Worm (Caenorhabditis elegans) whole organism, young adult: ENCODE data around the gene clec-127.
A peak's percentile ranks its signal among the peaks of the same experiment; 100 is the strongest.

Experiments
- B0261.1 ChIP-seq: sonication (generic microtip); optimal IDR thresholded peaks from 2 replicates; lab custom pipeline; 2016; ENCODE audit warnings: mild to moderate bottlenecking, missing genetic modification characterization, moderate library complexity, missing compliant biosample characterization
- C06A6.2 ChIP-seq: fragments of 200-800 bp; sonication (Bioruptor generic); conservative IDR thresholded peaks from 2 replicates; pipeline ENCODE4 v1.3.6; 2022; ENCODE audit warnings: missing genetic modification characterization, missing compliant biosample characterization
- F10E7.11 ChIP-seq: sonication (generic microtip); optimal IDR thresholded peaks from 2 replicates; lab custom pipeline; 2017; ENCODE audit warnings: mild to moderate bottlenecking, missing genetic modification characterization, moderate library complexity, missing compliant biosample characterization
- F23B12.7 ChIP-seq: sonication (generic microtip); optimal IDR thresholded peaks from 2 replicates; lab custom pipeline; 2017; ENCODE audit warnings: missing genetic modification characterization, mild to moderate bottlenecking, missing compliant biosample characterization, antibody characterized with exemption, moderate library complexity; ENCODE audit not compliant: insufficient read depth
- F37B4.10 ChIP-seq: fragments of 200-800 bp; sonication (Bioruptor generic); IDR thresholded peaks from 2 replicates; pipeline ENCODE4 v1.3.6; 2022; ENCODE audit warnings: missing genetic modification characterization, missing compliant biosample characterization
- F39B2.1 ChIP-seq: fragments of 200-800 bp; sonication (Bioruptor generic); IDR thresholded peaks from 2 replicates; pipeline ENCODE4 v1.3.6; 2022; ENCODE audit warnings: missing genetic modification reagents, missing genetic modification characterization, missing compliant biosample characterization
- F57A8.1 ChIP-seq: fragments of 200-800 bp; sonication (Bioruptor generic); optimal IDR thresholded peaks from 2 replicates; lab custom pipeline; 2018; ENCODE audit warnings: mild to moderate bottlenecking, missing genetic modification characterization, moderate library complexity, missing compliant biosample characterization
- F57C9.4 ChIP-seq: sonication (generic microtip); optimal IDR thresholded peaks from 2 replicates; lab custom pipeline; 2017; ENCODE audit warnings: mild to moderate bottlenecking, missing genetic modification characterization, missing compliant biosample characterization
- K11D2.4 ChIP-seq: fragments of 200-800 bp; sonication (Bioruptor generic); IDR thresholded peaks from 2 replicates; pipeline ENCODE4 v1.3.6; 2022; ENCODE audit warnings: missing genetic modification reagents, missing genetic modification characterization, missing compliant biosample characterization
- T07F8.4 ChIP-seq: sonication (generic microtip); optimal IDR thresholded peaks from 2 replicates; lab custom pipeline; 2016; ENCODE audit warnings: mild to moderate bottlenecking, missing genetic modification characterization, moderate library complexity, missing compliant biosample characterization
- Y53G8AR.9 ChIP-seq: fragments of 200-800 bp; sonication (Bioruptor generic); conservative IDR thresholded peaks from 2 replicates; pipeline ENCODE4 v1.3.6; 2022; ENCODE audit warnings: missing genetic modification reagents, missing genetic modification characterization, missing compliant biosample characterization
- Y56A3A.18 ChIP-seq: fragments of 200-800 bp; sonication (Bioruptor generic); IDR thresholded peaks from 2 replicates; pipeline ENCODE4 v1.3.6; 2022; ENCODE audit warnings: missing genetic modification reagents, missing genetic modification characterization, missing compliant biosample characterization
- ZK185.1 ChIP-seq: sonication (generic microtip); optimal IDR thresholded peaks from 2 replicates; lab custom pipeline; 2016; ENCODE audit warnings: mild to moderate bottlenecking, missing genetic modification characterization, missing compliant biosample characterization; ENCODE audit not compliant: poor library complexity, severe bottlenecking
- atf-7 ChIP-seq: sonication (generic microtip); optimal IDR thresholded peaks from 2 replicates; lab custom pipeline; 2017; ENCODE audit warnings: mild to moderate bottlenecking, missing genetic modification characterization, missing compliant biosample characterization
- attf-6 ChIP-seq: fragments of 200-800 bp; sonication (Bioruptor generic); IDR thresholded peaks from 2 replicates; pipeline ENCODE4 v1.3.6; 2022; ENCODE audit warnings: missing genetic modification reagents, missing genetic modification characterization, missing compliant biosample characterization
- cebp-1 ChIP-seq, 2 experiments: fragments of 200-800 bp in 1 of 2; sonication (Bioruptor generic) in 1 of 2; sonication (generic microtip) in 1 of 2; IDR thresholded peaks in 1 of 2; optimal IDR thresholded peaks in 1 of 2; 2 replicates each; pipeline versions ENCODE4 v1.3.6 to Lab custom; 2017 to 2022; ENCODE audit warnings: missing compliant biosample characterization in 2 of 2, missing genetic modification characterization in 2 of 2, mild to moderate bottlenecking in 1 of 2, missing genetic modification reagents in 1 of 2, moderate library complexity in 1 of 2
- cebp-2 ChIP-seq: fragments of 200-800 bp; sonication (Bioruptor generic); IDR thresholded peaks from 2 replicates; pipeline ENCODE4 v1.3.6; 2022; ENCODE audit warnings: missing genetic modification characterization, missing compliant biosample characterization
- ceh-100 ChIP-seq: fragments of 200-800 bp; sonication (Bioruptor generic); IDR thresholded peaks from 2 replicates; pipeline ENCODE4 v1.3.6; 2022; ENCODE audit warnings: missing genetic modification reagents, missing genetic modification characterization, missing compliant biosample characterization
- ceh-91 ChIP-seq: fragments of 200-800 bp; sonication (Bioruptor generic); IDR thresholded peaks from 2 replicates; pipeline ENCODE4 v1.3.6; 2022; ENCODE audit warnings: missing genetic modification reagents, missing genetic modification characterization, missing compliant biosample characterization
- die-1 ChIP-seq: sonication (generic microtip); optimal IDR thresholded peaks from 2 replicates; lab custom pipeline; 2016; ENCODE audit warnings: missing genotype, mild to moderate bottlenecking, missing genetic modification characterization, missing compliant biosample characterization
- dox-1 ChIP-seq: fragments of 200-800 bp; sonication (Bioruptor generic); IDR thresholded peaks from 2 replicates; pipeline ENCODE4 v1.3.6; 2022; ENCODE audit warnings: missing genetic modification reagents, missing genetic modification characterization, missing compliant biosample characterization
- dpl-1 ChIP-seq: fragments of 150-350 bp; optimal IDR thresholded peaks from 2 replicates; lab custom pipeline; 2014; ENCODE audit warnings: missing biosample characterization, missing genetic modification reagents, missing genetic modification characterization
- ekl-4 ChIP-seq: fragments of 200-800 bp; sonication (Bioruptor generic); IDR thresholded peaks from 2 replicates; pipeline ENCODE4 v1.3.6; 2022; ENCODE audit warnings: missing genetic modification reagents, missing genetic modification characterization, missing compliant biosample characterization
- ets-4 ChIP-seq: fragments of 200-800 bp; sonication (Bioruptor generic); optimal IDR thresholded peaks from 2 replicates; lab custom pipeline; 2018; ENCODE audit warnings: mild to moderate bottlenecking, missing genetic modification characterization, missing compliant biosample characterization
- fkh-3 ChIP-seq: sonication (generic microtip); optimal IDR thresholded peaks from 2 replicates; lab custom pipeline; 2016; ENCODE audit warnings: mild to moderate bottlenecking, missing genetic modification characterization, missing compliant biosample characterization
- gei-17 ChIP-seq: fragments of 200-800 bp; sonication (Bioruptor generic); optimal IDR thresholded peaks from 2 replicates; lab custom pipeline; 2018; ENCODE audit warnings: mild to moderate bottlenecking, missing genetic modification characterization, missing compliant biosample characterization
- hmg-1.2 ChIP-seq: fragments of 200-800 bp; sonication (Bioruptor generic); IDR thresholded peaks from 2 replicates; pipeline ENCODE4 v1.3.6; 2022; ENCODE audit warnings: missing genetic modification reagents, missing genetic modification characterization, missing compliant biosample characterization
- lag-1 ChIP-seq: fragments of 200-800 bp; sonication (Bioruptor generic); IDR thresholded peaks from 2 replicates; pipeline ENCODE4 v1.3.6; 2022; ENCODE audit warnings: missing genetic modification reagents, missing genetic modification characterization, missing compliant biosample characterization
- lin-40 ChIP-seq: sonication (generic microtip); optimal IDR thresholded peaks from 2 replicates; lab custom pipeline; 2016; ENCODE audit warnings: missing genetic modification characterization, mild to moderate bottlenecking, missing compliant biosample characterization, missing genotype, missing genetic modification reagents
- madf-10 ChIP-seq: sonication (generic microtip); optimal IDR thresholded peaks from 2 replicates; lab custom pipeline; 2016; ENCODE audit warnings: mild to moderate bottlenecking, missing genetic modification characterization, missing compliant biosample characterization
- madf-8 ChIP-seq: fragments of 200-800 bp; sonication (Bioruptor generic); conservative IDR thresholded peaks from 2 replicates; pipeline ENCODE4 v1.3.6; 2022; ENCODE audit warnings: missing genetic modification reagents, missing genetic modification characterization, missing compliant biosample characterization
- mes-4 ChIP-seq: sonication (generic microtip); optimal IDR thresholded peaks from 2 replicates; lab custom pipeline; 2016; ENCODE audit warnings: missing genotype, missing genetic modification characterization, missing compliant biosample characterization
- nhr-120 ChIP-seq: fragments of 200-800 bp; sonication (Bioruptor generic); IDR thresholded peaks from 2 replicates; pipeline ENCODE4 v1.3.6; 2022; ENCODE audit warnings: missing genetic modification characterization, missing compliant biosample characterization
- nhr-179 ChIP-seq: sonication (generic microtip); optimal IDR thresholded peaks from 2 replicates; lab custom pipeline; 2016; ENCODE audit warnings: mild to moderate bottlenecking, missing genetic modification characterization, missing compliant biosample characterization
- nhr-80 ChIP-seq: sonication (generic microtip); optimal IDR thresholded peaks from 2 replicates; lab custom pipeline; 2016; ENCODE audit warnings: missing genetic modification characterization, missing compliant biosample characterization
- pbrm-1 ChIP-seq: fragments of 200-800 bp; sonication (Bioruptor generic); IDR thresholded peaks from 2 replicates; pipeline ENCODE4 v1.3.6; 2022; ENCODE audit warnings: missing genetic modification reagents, missing genetic modification characterization, missing compliant biosample characterization
- pha-4 ChIP-seq: fragments of 150-350 bp; sonication (generic microtip); optimal IDR thresholded peaks from 2 replicates; lab custom pipeline; 2014; ENCODE audit warnings: missing biosample characterization, missing genetic modification reagents, missing genetic modification characterization
- snpc-1.3 ChIP-seq: sonication (generic microtip); optimal IDR thresholded peaks from 2 replicates; lab custom pipeline; 2017; ENCODE audit warnings: missing genetic modification characterization, mild to moderate bottlenecking, missing compliant biosample characterization, antibody characterized with exemption, moderate library complexity, missing genotype, missing genetic modification reagents; ENCODE audit not compliant: insufficient read depth
- sptf-2 ChIP-seq: fragments of 200-800 bp; sonication (Bioruptor generic); optimal IDR thresholded peaks from 2 replicates; lab custom pipeline; 2018; ENCODE audit warnings: mild to moderate bottlenecking, missing genetic modification characterization, missing compliant biosample characterization
- tbp1 ChIP-seq: fragments of 200-800 bp; sonication (Bioruptor generic); optimal IDR thresholded peaks from 2 replicates; lab custom pipeline; 2018; ENCODE audit warnings: mild to moderate bottlenecking, missing genetic modification characterization, missing compliant biosample characterization
- unc-62 ChIP-seq: fragments of 150-350 bp; optimal IDR thresholded peaks from 2 replicates; lab custom pipeline; 2014; ENCODE audit warnings: missing biosample characterization, missing genetic modification reagents, missing genetic modification characterization
- zfh-2 ChIP-seq: fragments of 200-800 bp; sonication (Bioruptor generic); conservative IDR thresholded peaks from 2 replicates; pipeline ENCODE4 v1.3.6; 2022; ENCODE audit warnings: missing genetic modification reagents, missing genetic modification characterization, missing compliant biosample characterization
- zim-3 ChIP-seq: sonication (generic microtip); optimal IDR thresholded peaks from 2 replicates; lab custom pipeline; 2017; ENCODE audit warnings: mild to moderate bottlenecking, missing genetic modification characterization, moderate library complexity, missing compliant biosample characterization
- ztf-18 ChIP-seq: sonication (generic microtip); optimal IDR thresholded peaks from 2 replicates; lab custom pipeline; 2016; ENCODE audit warnings: missing genotype, mild to moderate bottlenecking, missing genetic modification characterization, missing compliant biosample characterization
- ztf-22 ChIP-seq: fragments of 200-800 bp; sonication (Bioruptor generic); optimal IDR thresholded peaks from 2 replicates; lab custom pipeline; 2018; ENCODE audit warnings: mild to moderate bottlenecking, missing genetic modification characterization, moderate library complexity, missing compliant biosample characterization
- ztf-3 ChIP-seq: fragments of 200-800 bp; sonication (Bioruptor generic); optimal IDR thresholded peaks from 2 replicates; lab custom pipeline; 2018; ENCODE audit warnings: mild to moderate bottlenecking, missing genetic modification characterization, missing compliant biosample characterization

Gene clec-127

ce11 chrII:3520988-3521850 lies 47.8 kb downstream of the clec-127 start, which contains the start of gene W09G10.9 (continued):
- TF ChIP-seq Y53G8AR.9 (GFP tag; lab: Robert Waterston, UW): no peak
- peak; percentile 75 for TF ChIP-seq ekl-4 (GFP tag; lab: Robert Waterston, UW)
- no peak for TF ChIP-seq mes-4
- TF ChIP-seq B0261.1 (tag; lab: Kevin White, UChicago): peak; percentile 84
- TF ChIP-seq pbrm-1 (GFP tag; lab: Robert Waterston, UW): peak; percentile 91
- no peak for TF ChIP-seq zim-3 (tag; lab: Kevin White, UChicago)
- no peak for TF ChIP-seq nhr-120 (GFP tag; lab: Robert Waterston, UW)
- TF ChIP-seq pha-4 (tag; lab: Kevin White, UChicago): no peak
- TF ChIP-seq C06A6.2 (GFP tag; lab: Robert Waterston, UW): 0 out of 2 replicates have a peak, but pooled peaks have one; percentile 45
- TF ChIP-seq hmg-1.2 (GFP tag; lab: Robert Waterston, UW): peak; percentile 93
- 0 out of 2 replicates have a peak, but pooled peaks have one; percentile 15 for TF ChIP-seq Y56A3A.18 (GFP tag; lab: Robert Waterston, UW)
- TF ChIP-seq ZK185.1 (tag; lab: Kevin White, UChicago): peak; percentile 71
- no peak for TF ChIP-seq F39B2.1 (GFP tag; lab: Robert Waterston, UW)
- TF ChIP-seq T07F8.4 (tag; lab: Kevin White, UChicago): no peak
- peak; percentile 23 for TF ChIP-seq ztf-18
- peak; percentile 70 for TF ChIP-seq ceh-100
- TF ChIP-seq nhr-179 (tag; lab: Kevin White, UChicago): no peak
- TF ChIP-seq attf-6 (GFP tag; lab: Robert Waterston, UW): peak; percentile 64; the same call in 1 of the 2 replicates
- peak; percentile 90 for TF ChIP-seq tbp1
- no peak for TF ChIP-seq F57C9.4 (tag; lab: Kevin White, UChicago)
- no peak for TF ChIP-seq ceh-91 (GFP tag; lab: Robert Waterston, UW)
- no peak for TF ChIP-seq F57A8.1 (GFP tag; lab: Kevin White, UChicago)
- no peak for TF ChIP-seq ets-4 (GFP tag; lab: Kevin White, UChicago)
- TF ChIP-seq madf-10: peak; percentile 44
- no peak for TF ChIP-seq gei-17
- peak; percentile 82 for TF ChIP-seq zfh-2 (GFP tag; lab: Robert Waterston, UW)
- TF ChIP-seq cebp-2 (GFP tag; lab: Robert Waterston, UW): no peak
- peak; percentile 31 for TF ChIP-seq die-1 (tag; lab: Kevin White, UChicago)
- no peak for TF ChIP-seq lag-1
- TF ChIP-seq cebp-1 (GFP tag; IDR thresholded peaks at IDR 0.05; lab: Robert Waterston, UW): no peak
- TF ChIP-seq cebp-1 (tag; optimal IDR thresholded peaks at IDR 0.05; lab: Kevin White, UChicago): peak; percentile 65
- TF ChIP-seq F10E7.11 (tag; lab: Kevin White, UChicago): no peak
- TF ChIP-seq ztf-3 (GFP tag; lab: Kevin White, UChicago): no peak
- peak; percentile 52 for TF ChIP-seq snpc-1.3 (tag; lab: Kevin White, UChicago)
- peak; percentile 84 for TF ChIP-seq K11D2.4
- TF ChIP-seq ztf-22: no peak
- peak; percentile 23 for TF ChIP-seq atf-7 (tag; lab: Kevin White, UChicago)
- TF ChIP-seq unc-62 (GFP tag; lab: Kevin White, UChicago): no peak
- TF ChIP-seq nhr-80: peak; percentile 12
- no peak for TF ChIP-seq dpl-1 (GFP tag; lab: Kevin White, UChicago)
- no peak for TF ChIP-seq F37B4.10 (GFP tag; lab: Robert Waterston, UW)
- TF ChIP-seq madf-8 (GFP tag; lab: Robert Waterston, UW): no peak; the same call in 1 of the 2 replicates
- TF ChIP-seq fkh-3 (tag; lab: Kevin White, UChicago): no peak
- TF ChIP-seq dox-1 (GFP tag; lab: Robert Waterston, UW): peak; percentile 91
- TF ChIP-seq F23B12.7 (tag; lab: Kevin White, UChicago): peak; percentile 57
- no peak for TF ChIP-seq sptf-2 (GFP tag; lab: Kevin White, UChicago)
- peak; percentile 61 for TF ChIP-seq lin-40 (tag; lab: Kevin White, UChicago)
